Fruit fly (Drosophila melanogaster): ENCODE data around the gene Sema1a.

DNA sequence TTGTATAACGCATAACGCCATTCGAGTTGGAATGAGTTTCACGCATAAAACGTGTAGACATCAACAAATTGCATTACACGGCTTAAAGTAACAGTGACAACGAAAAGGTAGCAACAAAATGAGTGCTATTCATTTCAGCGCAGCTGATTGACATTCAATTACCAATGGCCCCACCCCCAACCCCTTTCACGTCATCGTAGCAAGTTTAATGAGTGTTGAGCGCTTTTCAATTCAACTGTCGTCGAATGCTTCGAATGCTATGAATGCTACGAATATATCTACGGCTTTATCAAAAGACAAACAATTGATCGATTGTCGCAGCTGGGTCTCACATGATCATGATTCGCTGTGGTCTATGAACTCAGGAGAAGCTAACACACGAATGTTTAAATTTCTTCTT, 8.3 kb upstream of the Sema1a start:
- TF ChIP-seq CG8478 (optimal IDR thresholded peaks at IDR 0.05), result no peak
- no peak for TF ChIP-seq CTCF (optimal IDR thresholded peaks at IDR 0.05)

All from S2 (cell line).